Fruit fly (Drosophila melanogaster) whole organism, prepupa: ENCODE results near the gene CG14234.

Experiments
- Hr39 ChIP-seq: fragments of 200-800 bp; sonication (Bioruptor generic); optimal IDR thresholded peaks from 2 replicates; lab custom pipeline; 2016; ENCODE audit warnings: missing biosample characterization, missing genetic modification characterization
- Met ChIP-seq: fragments of 200-800 bp; sonication (Bioruptor generic); optimal IDR thresholded peaks from 3 replicates; lab custom pipeline; 2016; ENCODE audit warnings: missing biosample characterization, missing genetic modification characterization

dm6 chrX:19785403-19785802, 50.0 kb downstream of the CG14234 start:
- TF ChIP-seq Met (no peak), Hr39 (GFP tag; lab: Kevin White, UChicago) (no peak)
